Fruit fly (Drosophila melanogaster) whole organism, embryonic: ENCODE results near the gene IntS2.

Experiments
- Antp ChIP-seq: fragments of 200-800 bp; sonication (Bioruptor generic); optimal IDR thresholded peaks from 3 replicates; lab custom pipeline; 2016; ENCODE audit warnings: missing biosample characterization, missing genetic modification characterization
- CG11085 ChIP-seq: fragments of 200-800 bp; sonication (Bioruptor generic); IDR thresholded peaks from 2 replicates; pipeline ENCODE4 v1.3.6; 2022; ENCODE audit warnings: missing biosample characterization, missing genetic modification characterization
- CG11093 ChIP-seq: fragments of 200-800 bp; sonication (Bioruptor generic); IDR thresholded peaks from 3 replicates; pipeline ENCODE4 v1.3.6; 2022; ENCODE audit warnings: missing biosample characterization, missing genetic modification characterization
- CG11456 ChIP-seq: fragments of 200-800 bp; sonication (Bioruptor generic); IDR thresholded peaks from 3 replicates; pipeline ENCODE4 v1.3.6; 2022; ENCODE audit warnings: missing biosample characterization, missing genetic modification characterization
- CG11723 ChIP-seq: fragments of 200-800 bp; sonication (Bioruptor generic); optimal IDR thresholded peaks from 2 replicates; lab custom pipeline; 2017; ENCODE audit warnings: missing biosample characterization, mild to moderate bottlenecking, missing genetic modification characterization
- CG12391 ChIP-seq: fragments of 200-800 bp; sonication (Bioruptor generic); optimal IDR thresholded peaks from 3 replicates; lab custom pipeline; 2018; ENCODE audit warnings: missing biosample characterization, mild to moderate bottlenecking, missing genetic modification characterization, moderate library complexity
- CG14667 ChIP-seq: fragments of 200-800 bp; sonication (Bioruptor generic); IDR thresholded peaks from 2 replicates; pipeline ENCODE4 v1.3.6; 2022; ENCODE audit warnings: missing biosample characterization, missing genetic modification characterization
- CG15073 ChIP-seq: fragments of 200-800 bp; sonication (Bioruptor generic); optimal IDR thresholded peaks from 2 replicates; lab custom pipeline; 2016; ENCODE audit warnings: missing biosample characterization, missing genetic modification characterization
- CG16813 ChIP-seq: fragments of 200-800 bp; sonication (Bioruptor generic); IDR thresholded peaks from 3 replicates; pipeline ENCODE4 v1.3.6; 2022; ENCODE audit warnings: missing biosample characterization, missing genetic modification characterization; ENCODE audit not compliant: partially characterized antibody
- CG17186 ChIP-seq: fragments of 200-800 bp; sonication (Bioruptor generic); optimal IDR thresholded peaks from 3 replicates; lab custom pipeline; 2017; ENCODE audit warnings: missing biosample characterization, missing genetic modification reagents, missing genetic modification characterization
- CG2116 ChIP-seq: fragments of 200-800 bp; sonication (Bioruptor generic); optimal IDR thresholded peaks from 3 replicates; lab custom pipeline; 2018; ENCODE audit warnings: missing biosample characterization, mild to moderate bottlenecking, missing genetic modification characterization
- CG31224 ChIP-seq: fragments of 200-800 bp; sonication (Bioruptor generic); IDR thresholded peaks from 2 replicates; pipeline ENCODE4 v1.3.6; 2022; ENCODE audit warnings: missing biosample characterization, missing genetic modification characterization
- CG3407 ChIP-seq: fragments of 200-800 bp; sonication (Bioruptor generic); optimal IDR thresholded peaks from 2 replicates; lab custom pipeline; 2018; ENCODE audit warnings: missing biosample characterization, mild to moderate bottlenecking, missing genetic modification characterization
- CG4360 ChIP-seq: fragments of 200-800 bp; sonication (Bioruptor generic); IDR thresholded peaks from 2 replicates; pipeline ENCODE4 v1.3.6; 2022; ENCODE audit warnings: missing biosample characterization, missing genetic modification characterization
- CG4820 ChIP-seq: fragments of 200-800 bp; sonication (Bioruptor generic); optimal IDR thresholded peaks from 3 replicates; lab custom pipeline; 2016; ENCODE audit warnings: missing biosample characterization, missing genetic modification characterization
- CG5953 ChIP-seq: fragments of 200-800 bp; sonication (Bioruptor generic); IDR thresholded peaks from 2 replicates; pipeline ENCODE4 v1.3.6; 2022; ENCODE audit warnings: missing biosample characterization, missing genetic modification characterization
- CG9215 ChIP-seq: fragments of 200-800 bp; sonication (Bioruptor generic); IDR thresholded peaks from 2 replicates; pipeline ENCODE4 v1.3.6; 2022; ENCODE audit warnings: missing biosample characterization, missing genetic modification characterization
- CG9437 ChIP-seq: fragments of 200-800 bp; sonication (Bioruptor generic); optimal IDR thresholded peaks from 2 replicates; lab custom pipeline; 2018; ENCODE audit warnings: missing biosample characterization, mild to moderate bottlenecking, missing genetic modification characterization
- Dip3 ChIP-seq: fragments of 200-800 bp; sonication (Bioruptor generic); optimal IDR thresholded peaks from 3 replicates; lab custom pipeline; 2016; ENCODE audit warnings: missing biosample characterization, missing genetic modification characterization
- Doc2 ChIP-seq: fragments of 200-800 bp; sonication (Bioruptor generic); IDR thresholded peaks from 2 replicates; pipeline ENCODE4 v1.3.6; 2022; ENCODE audit warnings: missing biosample characterization, missing genetic modification characterization
- E2f1 ChIP-seq: fragments of 200-800 bp; sonication (Bioruptor generic); IDR thresholded peaks from 2 replicates; pipeline ENCODE4 v1.3.6; 2022; ENCODE audit warnings: missing biosample characterization, missing genetic modification characterization
- E2f2 ChIP-seq: fragments of 200-800 bp; sonication (Bioruptor generic); IDR thresholded peaks from 2 replicates; pipeline ENCODE4 v1.3.6; 2022; ENCODE audit warnings: missing biosample characterization, missing genetic modification characterization
- Fer1 ChIP-seq: fragments of 200-800 bp; sonication (Bioruptor generic); optimal IDR thresholded peaks from 2 replicates; lab custom pipeline; 2017; ENCODE audit warnings: missing biosample characterization, mild to moderate bottlenecking, missing genetic modification characterization
- Gsc ChIP-seq: fragments of 200-800 bp; sonication (Bioruptor generic); IDR thresholded peaks from 2 replicates; pipeline ENCODE4 v1.3.6; 2022; ENCODE audit warnings: missing biosample characterization, missing genetic modification characterization
- HmgD ChIP-seq: fragments of 200-800 bp; sonication (Bioruptor generic); optimal IDR thresholded peaks from 3 replicates; lab custom pipeline; 2016; ENCODE audit warnings: missing biosample characterization, missing genetic modification characterization
- HmgZ ChIP-seq: fragments of 200-800 bp; sonication (Bioruptor generic); optimal IDR thresholded peaks from 2 replicates; lab custom pipeline; 2018; ENCODE audit warnings: missing biosample characterization, mild to moderate bottlenecking, missing genetic modification characterization
- Sin3A ChIP-seq: fragments of >200 bp; optimal IDR thresholded peaks from 2 replicates; lab custom pipeline; 2018
- Sox102F ChIP-seq: fragments of 200-800 bp; sonication (Bioruptor generic); optimal IDR thresholded peaks from 2 replicates; lab custom pipeline; 2018; ENCODE audit warnings: missing biosample characterization, mild to moderate bottlenecking, missing genetic modification characterization, moderate library complexity
- Spps ChIP-seq: fragments of 200-800 bp; sonication (Bioruptor generic); optimal IDR thresholded peaks from 2 replicates; lab custom pipeline; 2018; ENCODE audit warnings: missing biosample characterization, mild to moderate bottlenecking, missing genetic modification characterization
- Taf1 ChIP-seq: fragments of 200-800 bp; sonication (Bioruptor generic); IDR thresholded peaks from 2 replicates; pipeline ENCODE4 v1.3.6; 2022; ENCODE audit warnings: missing biosample characterization, missing genetic modification characterization
- Xbp1 ChIP-seq: fragments of 200-800 bp; sonication (Bioruptor generic); optimal IDR thresholded peaks from 3 replicates; lab custom pipeline; 2016; ENCODE audit warnings: missing biosample characterization, mild to moderate bottlenecking, missing genetic modification characterization
- amos ChIP-seq: fragments of 200-800 bp; sonication (Bioruptor generic); IDR thresholded peaks from 2 replicates; pipeline ENCODE4 v1.3.6; 2022; ENCODE audit warnings: missing biosample characterization, missing genetic modification characterization; ENCODE audit not compliant: partially characterized antibody
- btn ChIP-seq: fragments of 200-800 bp; sonication (Bioruptor generic); optimal IDR thresholded peaks from 2 replicates; lab custom pipeline; 2016; ENCODE audit warnings: missing biosample characterization, missing genetic modification characterization
- caup ChIP-seq: fragments of 200-800 bp; sonication (Bioruptor generic); optimal IDR thresholded peaks from 3 replicates; lab custom pipeline; 2017; ENCODE audit warnings: missing biosample characterization, mild to moderate bottlenecking, missing genetic modification characterization, moderate library complexity; ENCODE audit not compliant: severe bottlenecking
- chm ChIP-seq: fragments of 200-800 bp; sonication (Bioruptor generic); IDR thresholded peaks from 2 replicates; pipeline ENCODE4 v1.3.6; 2022; ENCODE audit warnings: missing biosample characterization, missing genetic modification characterization
- croc ChIP-seq: fragments of 200-800 bp; sonication (Bioruptor generic); conservative IDR thresholded peaks from 3 replicates; pipeline ENCODE4 v1.3.6; 2022; ENCODE audit warnings: missing biosample characterization, missing genetic modification characterization
- ftz-f1 ChIP-seq: fragments of 200-800 bp; sonication (Bioruptor generic); optimal IDR thresholded peaks from 2 replicates; lab custom pipeline; 2016; ENCODE audit warnings: missing biosample characterization, missing genetic modification characterization
- gt ChIP-seq: fragments of 200-800 bp; sonication (Bioruptor generic); IDR thresholded peaks from 2 replicates; pipeline ENCODE4 v1.3.6; 2022; ENCODE audit warnings: missing biosample characterization, missing genetic modification characterization
- hkb ChIP-seq, 2 experiments: fragments of 200-800 bp in 1 of 2; fragments of >200 bp in 1 of 2; sonication (Bioruptor generic) in 1 of 2; IDR thresholded peaks in 1 of 2; optimal IDR thresholded peaks in 1 of 2; 2 replicates each; pipeline versions ENCODE4 v1.3.6 to Lab custom; 2017 to 2022; ENCODE audit warnings: missing biosample characterization in 1 of 2, missing genetic modification characterization in 1 of 2
- ind ChIP-seq: fragments of 200-800 bp; sonication (Bioruptor generic); optimal IDR thresholded peaks from 3 replicates; lab custom pipeline; 2016; ENCODE audit warnings: missing biosample characterization, missing genetic modification characterization
- nerfin-1 ChIP-seq: fragments of 200-800 bp; sonication (Bioruptor generic); optimal IDR thresholded peaks from 3 replicates; lab custom pipeline; 2019; ENCODE audit warnings: missing biosample characterization, mild to moderate bottlenecking, missing genetic modification characterization, moderate library complexity
- pfk ChIP-seq: fragments of 200-800 bp; sonication (Bioruptor generic); optimal IDR thresholded peaks from 2 replicates; lab custom pipeline; 2018; ENCODE audit warnings: missing biosample characterization, mild to moderate bottlenecking, missing genetic modification characterization, moderate library complexity
- prd ChIP-seq, 3 experiments: fragments of >200 bp in 2 of 3; fragments of 200-800 bp in 1 of 3; sonication (Bioruptor generic) in 1 of 3; optimal IDR thresholded peaks in 2 of 3; IDR thresholded peaks in 1 of 3; 2 replicates in 2 of 3; 3 replicates in 1 of 3; pipeline versions ENCODE4 v1.3.6 to Lab custom; 2017 to 2022; ENCODE audit warnings: missing biosample characterization in 1 of 3, missing genetic modification characterization in 1 of 3
- pros ChIP-seq: fragments of 200-800 bp; sonication (Bioruptor generic); optimal IDR thresholded peaks from 3 replicates; lab custom pipeline; 2019; ENCODE audit warnings: missing biosample characterization, mild to moderate bottlenecking, missing genetic modification characterization, moderate library complexity
- row ChIP-seq: fragments of 200-800 bp; sonication (Bioruptor generic); IDR thresholded peaks from 3 replicates; pipeline ENCODE4 v1.3.6; 2022; ENCODE audit warnings: missing biosample characterization, missing genetic modification characterization
- stc ChIP-seq: fragments of 200-800 bp; sonication (Bioruptor generic); IDR thresholded peaks from 2 replicates; pipeline ENCODE4 v1.3.6; 2022; ENCODE audit warnings: missing biosample characterization, missing genetic modification characterization
- stwl ChIP-seq: fragments of 200-800 bp; sonication (Bioruptor generic); optimal IDR thresholded peaks from 3 replicates; lab custom pipeline; 2018; ENCODE audit warnings: missing biosample characterization, mild to moderate bottlenecking, missing genetic modification characterization, moderate library complexity
- z ChIP-seq: fragments of 200-800 bp; sonication (Bioruptor generic); IDR thresholded peaks from 3 replicates; pipeline ENCODE4 v1.3.6; 2022; ENCODE audit warnings: missing biosample characterization, missing genetic modification characterization
- zfh1 ChIP-seq: fragments of 200-800 bp; sonication (Bioruptor generic); IDR thresholded peaks from 3 replicates; pipeline ENCODE4 v1.3.6; 2022; ENCODE audit warnings: missing biosample characterization, missing genetic modification characterization

The IntS2 gene

DNA sequence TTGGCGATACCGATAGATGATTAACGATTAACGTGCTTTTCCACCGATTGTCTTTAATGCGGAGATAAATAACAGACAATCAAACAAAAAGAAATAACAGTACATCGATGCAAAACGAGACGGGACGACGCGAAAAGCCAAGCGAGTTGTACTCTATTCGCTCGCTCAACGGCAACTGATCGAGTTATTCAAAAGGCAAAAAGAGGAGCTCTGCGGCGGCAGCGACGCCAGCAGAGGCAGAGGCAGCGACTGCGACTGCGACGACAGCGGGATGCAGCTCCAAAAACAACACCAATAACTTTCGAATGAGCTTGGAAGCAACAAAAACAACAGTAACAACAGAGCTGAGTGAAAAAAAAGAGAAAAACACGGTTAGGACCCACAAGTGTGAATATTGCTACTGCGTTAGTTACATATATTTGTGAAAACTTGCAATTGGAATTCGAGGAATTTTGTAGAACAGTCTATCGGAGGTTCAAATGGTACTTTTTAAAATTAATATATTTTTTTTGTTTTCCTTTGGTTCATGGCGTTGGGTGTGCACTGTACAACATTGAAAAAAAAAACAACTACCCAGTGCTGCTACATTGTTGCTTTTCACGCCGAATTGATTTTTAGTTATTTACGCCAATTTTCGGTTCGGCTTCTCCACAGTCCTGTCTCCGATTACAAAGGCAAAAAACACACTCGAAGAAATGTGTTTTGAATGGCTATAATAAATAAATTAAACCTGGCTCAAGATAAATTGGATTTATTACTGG is 26.3 kb upstream of the IntS2 start (continued):
- TF ChIP-seq gt (peak; percentile 59), CG5953 (peak; percentile 83), caup (GFP tag; lab: Kevin White, UChicago) (no peak), CG9437 (peak; percentile 43), CG11456 (GFP tag; lab: Robert Waterston, UW) (peak; percentile 73; the same call in 1 of the 3 replicates), prd (optimal IDR thresholded peaks at IDR 0.05; lab: Kevin White, UChicago) (no peak), prd (GFP tag; IDR thresholded peaks at IDR 0.05; lab: Robert Waterston, UW) (peak; percentile 87), nerfin-1 (peak; percentile 41), amos (GFP tag; lab: Robert Waterston, UW) (no peak; the same call in 1 of the 2 replicates), CG31224 (GFP tag; lab: Robert Waterston, UW) (no peak), CG16813 (GFP tag; lab: Robert Waterston, UW) (no peak), pfk (no peak), CG11093 (GFP tag; lab: Robert Waterston, UW) (peak; percentile 83), zfh1 (GFP tag; lab: Robert Waterston, UW) (peak; percentile 88), CG4360 (peak; percentile 57), hkb (optimal IDR thresholded peaks at IDR 0.05; lab: Kevin White, UChicago) (no peak), hkb (GFP tag; IDR thresholded peaks at IDR 0.05; lab: Robert Waterston, UW) (peak; percentile 77), CG14667 (GFP tag; lab: Robert Waterston, UW) (peak; percentile 81), Taf1 (GFP tag; lab: Robert Waterston, UW) (0 out of 2 replicates have a peak, but pooled peaks have one; percentile 17), CG9215 (GFP tag; lab: Robert Waterston, UW) (peak; percentile 54; the same call in 1 of the 2 replicates), Antp (GFP tag; lab: Kevin White, UChicago) (peak; percentile 18), ftz-f1 (GFP tag; lab: Kevin White, UChicago) (no peak), CG3407 (peak; percentile 29), HmgZ (tag; lab: Kevin White, UChicago) (no peak), stwl (tag; lab: Kevin White, UChicago) (peak; percentile 16), chm (GFP tag; lab: Robert Waterston, UW) (peak; percentile 62; the same call in 1 of the 2 replicates), btn (GFP tag; lab: Kevin White, UChicago) (no peak), Sin3A (lab: Kevin White, UChicago) (no peak), croc (peak; percentile 71; the same call in 2 of the 3 replicates), Gsc (peak; percentile 56), CG11723 (no peak), z (no peak), stc (peak; percentile 83), E2f1 (GFP tag; lab: Robert Waterston, UW) (peak; percentile 76), CG11085 (peak; percentile 38; the same call in 1 of the 2 replicates), HmgD (GFP tag; lab: Kevin White, UChicago) (no peak), Sox102F (GFP tag; lab: Kevin White, UChicago) (peak; percentile 68), CG12391 (tag; lab: Kevin White, UChicago) (peak; percentile 55), CG15073 (no peak), ind (GFP tag; lab: Kevin White, UChicago) (peak; percentile 52), CG2116 (GFP tag; lab: Kevin White, UChicago) (no peak), Doc2 (GFP tag; lab: Robert Waterston, UW) (no peak), CG4820 (peak; percentile 60), Dip3 (GFP tag; lab: Kevin White, UChicago) (peak; percentile 3), pros (GFP tag; lab: Kevin White, UChicago) (no peak), row (GFP tag; lab: Robert Waterston, UW) (peak; percentile 88), Spps (tag; lab: Kevin White, UChicago) (no peak), Xbp1 (GFP tag; lab: Kevin White, UChicago) (peak; percentile 66), Fer1 (no peak), CG17186 (GFP tag; lab: Kevin White, UChicago) (no peak), E2f2 (GFP tag; lab: Robert Waterston, UW) (peak; percentile 60)
